Fruit fly (Drosophila melanogaster) whole organism, adult: ENCODE data around the gene Irk1.

Experiments used
- CG11617 ChIP-seq: fragments of 200-800 bp; sonication (Bioruptor generic); optimal IDR thresholded peaks from 2 replicates; lab custom pipeline; 2017; ENCODE audit warnings: mild to moderate bottlenecking, missing biosample characterization, missing genetic modification reagents, missing genetic modification characterization
- CG12768 ChIP-seq: fragments of 200-800 bp; sonication (Bioruptor generic); optimal IDR thresholded peaks from 2 replicates; lab custom pipeline; 2017; ENCODE audit warnings: missing biosample characterization, missing genetic modification characterization, mild to moderate bottlenecking, moderate library complexity, missing genetic modification reagents
- CG14711 ChIP-seq: fragments of 200-800 bp; sonication (Bioruptor generic); optimal IDR thresholded peaks from 2 replicates; lab custom pipeline; 2018; ENCODE audit warnings: missing biosample characterization, mild to moderate bottlenecking, missing genetic modification characterization, moderate library complexity
- CG1620 ChIP-seq: fragments of 200-800 bp; sonication (Bioruptor generic); optimal IDR thresholded peaks from 2 replicates; lab custom pipeline; 2016; ENCODE audit warnings: missing biosample characterization, missing genetic modification characterization
- CG33017 ChIP-seq: fragments of 200-800 bp; sonication (Bioruptor generic); optimal IDR thresholded peaks from 2 replicates; lab custom pipeline; 2018; ENCODE audit warnings: missing biosample characterization, mild to moderate bottlenecking, missing genetic modification characterization, moderate library complexity
- CG5204 ChIP-seq: fragments of 200-800 bp; sonication (Bioruptor generic); optimal IDR thresholded peaks from 2 replicates; lab custom pipeline; 2016; ENCODE audit warnings: missing biosample characterization, missing genetic modification characterization
- CG7045 ChIP-seq: fragments of 200-800 bp; sonication (Bioruptor generic); optimal IDR thresholded peaks from 2 replicates; lab custom pipeline; 2017; ENCODE audit warnings: missing biosample characterization, mild to moderate bottlenecking, missing genetic modification characterization
- CG7101 ChIP-seq: fragments of 200-800 bp; sonication (Bioruptor generic); optimal IDR thresholded peaks from 2 replicates; lab custom pipeline; 2018; ENCODE audit warnings: missing biosample characterization, mild to moderate bottlenecking, missing genetic modification characterization, moderate library complexity
- Clk ChIP-seq: fragments of 200-800 bp; sonication (Bioruptor generic); optimal IDR thresholded peaks from 2 replicates; lab custom pipeline; 2017; ENCODE audit warnings: missing biosample characterization, missing genetic modification characterization
- Crg-1 ChIP-seq: fragments of 200-800 bp; sonication (Bioruptor generic); optimal IDR thresholded peaks from 2 replicates; lab custom pipeline; 2016; ENCODE audit warnings: missing biosample characterization, missing genetic modification characterization
- Hr96 ChIP-seq: fragments of 200-800 bp; sonication (Bioruptor generic); optimal IDR thresholded peaks from 2 replicates; lab custom pipeline; 2016; ENCODE audit warnings: missing biosample characterization, missing genetic modification characterization
- Mnt ChIP-seq: fragments of 200-800 bp; sonication (Bioruptor generic); optimal IDR thresholded peaks from 2 replicates; lab custom pipeline; 2016; ENCODE audit warnings: missing biosample characterization, mild to moderate bottlenecking, missing genetic modification characterization
- bab1 ChIP-seq: fragments of 200-800 bp; sonication (Bioruptor generic); optimal IDR thresholded peaks from 3 replicates; lab custom pipeline; 2019; ENCODE audit warnings: missing biosample characterization, mild to moderate bottlenecking, missing genetic modification characterization, moderate library complexity
- cic ChIP-seq: fragments of 200-800 bp; sonication (Bioruptor generic); optimal IDR thresholded peaks from 2 replicates; lab custom pipeline; 2017; ENCODE audit warnings: missing biosample characterization, mild to moderate bottlenecking, missing genetic modification characterization, moderate library complexity
- cnc ChIP-seq, 2 experiments: fragments of >200 bp; optimal IDR thresholded peaks; 2 replicates each; lab custom pipeline; 2017
- kay ChIP-seq: fragments of 200-800 bp; sonication (Bioruptor generic); peaks from one replicate; lab custom pipeline; 2016; ENCODE audit warnings: missing biosample characterization, missing genetic modification characterization, borderline replicate concordance
- ovo ChIP-seq: fragments of 200-800 bp; sonication (Bioruptor generic); optimal IDR thresholded peaks from 2 replicates; lab custom pipeline; 2016; ENCODE audit warnings: missing biosample characterization, missing genetic modification characterization
- pad ChIP-seq: fragments of 200-800 bp; sonication (Bioruptor generic); optimal IDR thresholded peaks from 3 replicates; lab custom pipeline; 2017; ENCODE audit warnings: missing biosample characterization, missing genetic modification characterization, mild to moderate bottlenecking, moderate library complexity, missing genetic modification reagents
- tj ChIP-seq: fragments of 200-800 bp; sonication (Bioruptor generic); optimal IDR thresholded peaks from 3 replicates; lab custom pipeline; 2017; ENCODE audit warnings: missing biosample characterization, mild to moderate bottlenecking, missing genetic modification characterization, moderate library complexity
- toe ChIP-seq: fragments of 200-800 bp; sonication (Bioruptor generic); optimal IDR thresholded peaks from 2 replicates; lab custom pipeline; 2016; ENCODE audit warnings: missing biosample characterization, missing genetic modification characterization

The Irk1 gene

dm6 chr3R:23181714-23182337 is 13.7 kb downstream of the Irk1 start:
- TF ChIP-seq CG12768 (GFP tag; lab: Kevin White, UChicago) (no peak), ovo (peak; percentile 32), pad (GFP tag; lab: Kevin White, UChicago) (peak; percentile 97)

DNA sequence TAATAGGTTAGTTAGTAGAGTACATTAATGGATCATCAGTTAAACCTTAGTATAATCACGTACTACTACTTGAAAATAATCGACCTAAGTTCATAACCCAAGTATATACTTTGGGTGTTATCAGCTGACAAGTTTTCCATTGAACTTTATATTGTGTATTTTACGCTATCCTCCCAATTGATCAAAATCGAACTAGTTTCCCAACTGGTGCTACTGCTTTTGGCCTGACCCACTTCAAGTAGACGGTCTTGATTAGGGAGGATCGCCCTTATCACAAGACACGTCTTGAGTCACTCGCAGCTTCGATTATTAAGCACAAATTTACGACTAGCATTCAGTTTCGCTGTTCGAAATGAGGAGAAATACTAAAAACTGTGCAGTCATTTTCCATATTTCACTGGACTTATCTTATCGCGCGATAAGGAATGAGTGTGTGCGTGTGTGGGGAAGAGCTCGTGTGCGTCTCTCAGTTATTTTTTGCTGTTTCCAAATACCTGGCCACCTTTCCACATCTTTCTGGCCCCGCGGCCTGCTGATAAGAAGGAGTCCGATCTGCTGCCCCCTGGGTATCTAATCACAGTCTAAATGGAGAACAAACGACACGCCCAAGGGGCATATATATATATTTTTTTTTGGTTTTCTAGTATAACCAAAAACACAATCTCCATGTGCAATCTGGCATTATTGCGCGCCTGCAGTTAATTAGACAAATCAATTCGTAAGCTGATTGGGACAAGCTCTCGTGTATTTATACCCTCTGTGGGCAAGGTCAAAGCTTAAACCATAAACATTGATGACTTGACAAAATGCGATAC is 21.2 kb downstream of the Irk1 start:
- TF ChIP-seq cnc (optimal IDR thresholded peaks at IDR 0.05; lab: Kevin White, UChicago) (peak in 1 of 2 experiments; percentile 91), CG5204 (GFP tag; lab: Kevin White, UChicago) (no peak), cic (peak; percentile 83), CG7045 (GFP tag; lab: Kevin White, UChicago) (no peak), CG1620 (GFP tag; lab: Kevin White, UChicago) (no peak), kay (GFP tag; lab: Kevin White, UChicago) (peak; percentile 59)

DNA sequence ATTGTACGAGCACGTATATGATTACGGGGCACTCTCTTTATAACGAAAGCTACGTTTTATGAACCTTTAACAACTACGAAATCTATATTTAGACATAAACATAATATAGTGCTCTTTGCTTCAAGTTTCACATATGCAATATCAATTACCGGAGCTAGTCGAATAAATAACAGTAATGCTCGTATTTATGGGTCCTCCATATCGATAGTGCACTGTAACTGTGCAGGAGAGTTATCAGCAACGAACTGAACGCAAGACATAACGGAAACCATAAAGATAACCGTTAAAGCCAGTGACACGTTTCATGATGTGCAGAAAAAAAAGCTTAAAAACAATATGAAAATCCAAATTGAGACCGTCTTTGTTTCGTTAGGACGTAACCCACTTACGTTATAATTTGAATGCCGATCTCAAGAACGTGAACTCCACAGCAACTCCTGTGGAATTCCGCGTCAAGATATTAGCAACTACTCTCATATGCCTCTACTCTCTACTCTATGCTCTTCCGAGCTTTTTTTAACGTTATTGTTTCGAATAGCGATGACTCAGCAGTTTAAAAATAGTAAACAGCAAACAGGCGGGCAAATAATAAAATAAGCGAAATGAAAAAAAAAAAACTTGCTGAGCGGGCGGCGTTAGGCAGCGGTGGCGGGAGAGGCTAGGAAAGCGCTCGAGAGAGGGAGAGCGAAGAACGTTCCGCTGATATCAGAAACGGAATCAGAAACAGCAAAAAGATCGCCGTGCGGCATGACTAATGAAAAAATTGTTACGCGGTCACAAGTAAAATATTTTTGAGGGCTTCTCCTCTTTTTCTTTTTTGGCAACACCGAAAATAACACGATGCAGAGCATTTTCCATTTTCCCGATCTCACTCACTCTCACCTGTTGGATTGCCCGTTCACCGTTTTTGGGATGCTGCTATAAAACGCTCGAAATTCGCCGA is 22.1 kb downstream of the Irk1 start:
- peak; percentile 92 for TF ChIP-seq CG7101 (tag; lab: Kevin White, UChicago)
- TF ChIP-seq CG14711 (tag; lab: Kevin White, UChicago) = peak; percentile 86
- peak; percentile 56 for TF ChIP-seq Mnt
- peak; percentile 84 for TF ChIP-seq CG33017
- TF ChIP-seq Clk = peak; percentile 43
- TF ChIP-seq Crg-1 (GFP tag; lab: Kevin White, UChicago) = peak; percentile 75
- TF ChIP-seq CG7045 (GFP tag; lab: Kevin White, UChicago) = peak; percentile 58
- peak; percentile 80 for TF ChIP-seq tj (GFP tag; lab: Kevin White, UChicago)
- TF ChIP-seq ovo = peak; percentile 99
- peak; percentile 55 for TF ChIP-seq CG12768 (GFP tag; lab: Kevin White, UChicago)
- peak; percentile 78 for TF ChIP-seq CG1620 (GFP tag; lab: Kevin White, UChicago)
- peak; percentile 93 to 100 for TF ChIP-seq cnc (optimal IDR thresholded peaks at IDR 0.05; lab: Kevin White, UChicago)
- TF ChIP-seq CG11617 = peak; percentile 77
- TF ChIP-seq bab1 (GFP tag; lab: Kevin White, UChicago) = peak; percentile 95
- TF ChIP-seq cic = peak; percentile 65
- TF ChIP-seq CG5204 (GFP tag; lab: Kevin White, UChicago) = peak; percentile 75
- TF ChIP-seq toe = peak; percentile 72
- TF ChIP-seq kay (GFP tag; lab: Kevin White, UChicago) = peak; percentile 99
- TF ChIP-seq Hr96 (GFP tag; lab: Kevin White, UChicago) = peak; percentile 79
- TF ChIP-seq pad (GFP tag; lab: Kevin White, UChicago) = peak; percentile 72

dm6 chr3R:23191108-23191771 is 23.1 kb downstream of the Irk1 start:
- TF ChIP-seq tj (GFP tag; lab: Kevin White, UChicago) (peak; percentile 31), CG7101 (tag; lab: Kevin White, UChicago) (no peak), Mnt (peak; percentile 5), ovo (peak; percentile 74), CG14711 (tag; lab: Kevin White, UChicago) (no peak), cic (peak; percentile 35), CG5204 (GFP tag; lab: Kevin White, UChicago) (no peak), pad (GFP tag; lab: Kevin White, UChicago) (peak; percentile 97), Clk (no peak), toe (no peak), CG33017 (peak; percentile 20), cnc (optimal IDR thresholded peaks at IDR 0.05; lab: Kevin White, UChicago) (no peak), CG1620 (GFP tag; lab: Kevin White, UChicago) (no peak), Hr96 (GFP tag; lab: Kevin White, UChicago) (no peak), kay (GFP tag; lab: Kevin White, UChicago) (no peak), CG7045 (GFP tag; lab: Kevin White, UChicago) (no peak), bab1 (GFP tag; lab: Kevin White, UChicago) (peak; percentile 11), CG11617 (no peak), Crg-1 (GFP tag; lab: Kevin White, UChicago) (no peak), CG12768 (GFP tag; lab: Kevin White, UChicago) (peak; percentile 50)

dm6 chr3R:23192984-23193383 is 24.9 kb downstream of the Irk1 start:
- TF ChIP-seq CG12768 (GFP tag; lab: Kevin White, UChicago) (no peak), Crg-1 (GFP tag; lab: Kevin White, UChicago) (no peak), ovo (no peak), cic (no peak), CG7045 (GFP tag; lab: Kevin White, UChicago) (no peak), CG11617 (no peak), bab1 (GFP tag; lab: Kevin White, UChicago) (no peak), cnc (optimal IDR thresholded peaks at IDR 0.05; lab: Kevin White, UChicago) (no peak), tj (GFP tag; lab: Kevin White, UChicago) (no peak), Hr96 (GFP tag; lab: Kevin White, UChicago) (no peak), Clk (no peak), Mnt (no peak), kay (GFP tag; lab: Kevin White, UChicago) (no peak), CG1620 (GFP tag; lab: Kevin White, UChicago) (no peak)
